Fruit fly (Drosophila melanogaster) Kc167 (cell line): ENCODE measurements around the gene ninaB.

ENCODE experiments used
- h ChIP-seq: fragments of >200 bp; optimal IDR thresholded peaks from 3 replicates; lab custom pipeline; 2018; ENCODE audit warnings: missing external identifiers
- insv ChIP-seq: fragments of >200 bp; optimal IDR thresholded peaks from 3 replicates; lab custom pipeline; 2018; ENCODE audit warnings: missing external identifiers
- ttk ChIP-seq: sonication (Bioruptor generic); optimal IDR thresholded peaks from 2 replicates; lab custom pipeline; 2017; ENCODE audit warnings: missing external identifiers

dm6 chr3R:13719053-13719452 is 18.7 kb downstream of the ninaB start:
- TF ChIP-seq insv (lab: Kevin White, UChicago) (no peak), ttk (no peak), h (lab: Kevin White, UChicago) (no peak)
